Worm (Caenorhabditis elegans): Measurements from ENCODE around the gene grdn-1.

The grdn-1 gene

ce11 chrV:18592448-18592847 lies at the start of gene grdn-1:
grdn-1 (plus strand) TSS chrV:18592748.
- TF ChIP-seq lin-13 (tag; optimal IDR thresholded peaks at IDR 0.05) = no peak
- TF ChIP-seq zip-8 (tag; optimal IDR thresholded peaks at IDR 0.05) = no peak
- TF ChIP-seq ceh-43 (GFP tag; optimal IDR thresholded peaks at IDR 0.05) = no peak
- no peak for TF ChIP-seq blmp-1 (tag; optimal IDR thresholded peaks at IDR 0.05)
- TF ChIP-seq lsy-2 (tag; optimal IDR thresholded peaks at IDR 0.05) = no peak

ce11 chrV:18553750-18554149 lies 38.8 kb upstream of the grdn-1 start, which contains the start of gene Y51A2D.8:
Y51A2D.8 (minus strand) TSS chrV:18553850.
- TF ChIP-seq nhr-76 (tag; optimal IDR thresholded peaks at IDR 0.05) (no peak), flh-1 (GFP tag; optimal IDR thresholded peaks at IDR 0.05) (no peak)

- no peak for TF ChIP-seq nhr-2 (tag; optimal IDR thresholded peaks at IDR 0.05)
- TF ChIP-seq hlh-1 (tag; optimal IDR thresholded peaks at IDR 0.05) = peak; percentile 60
These were observed 36.1 kb upstream of the grdn-1 start, which contains the start of the genes ttr-24 and ttr-25 for ce11 chrV:18556488-18556887. ttr-24 (minus strand) TSS chrV:18556643. ttr-25 (plus strand) TSS chrV:18556714.

ce11 chrV:18560188-18560587 lies 32.4 kb upstream of the grdn-1 start, which contains the start of gene ttr-26:
ttr-26 (minus strand) TSS chrV:18560288.
- no peak for TF ChIP-seq tbx-8 (GFP tag; optimal IDR thresholded peaks at IDR 0.05)
- TF ChIP-seq flh-1 (GFP tag; optimal IDR thresholded peaks at IDR 0.05) = no peak
- no peak for TF ChIP-seq nhr-2 (tag; optimal IDR thresholded peaks at IDR 0.05)
- TF ChIP-seq sptf-1 (tag; optimal IDR thresholded peaks at IDR 0.05) = no peak
- no peak for TF ChIP-seq ceh-43 (GFP tag; optimal IDR thresholded peaks at IDR 0.05)
- TF ChIP-seq ceh-83 (GFP tag; optimal IDR thresholded peaks at IDR 0.05) = no peak

ce11 chrV:18560944-18561343 lies 31.6 kb upstream of the grdn-1 start:
- TF ChIP-seq ztf-11 (tag; optimal IDR thresholded peaks at IDR 0.05) (no peak), ces-1 (GFP tag; optimal IDR thresholded peaks at IDR 0.05) (no peak), bed-3 (GFP tag; optimal IDR thresholded peaks at IDR 0.05) (no peak), zip-8 (tag; optimal IDR thresholded peaks at IDR 0.05) (no peak), unc-62 (GFP tag; optimal IDR thresholded peaks at IDR 0.05) (no peak), pha-4 (tag; optimal IDR thresholded peaks at IDR 0.05) (no peak), ceh-39 (tag; optimal IDR thresholded peaks at IDR 0.05) (no peak), unc-39 (tag; optimal IDR thresholded peaks at IDR 0.05) (no peak), sem-2 (GFP tag; optimal IDR thresholded peaks at IDR 0.05) (no peak), M03D4.4 (tag; optimal IDR thresholded peaks at IDR 0.05) (no peak), elt-3 (tag; optimal IDR thresholded peaks at IDR 0.05) (no peak)

- TF ChIP-seq drap-1 (GFP tag; optimal IDR thresholded peaks at IDR 0.05) (no peak), pha-4 (tag; optimal IDR thresholded peaks at IDR 0.05) (no peak), sptf-1 (tag; optimal IDR thresholded peaks at IDR 0.05) (no peak), mls-2 (tag; optimal IDR thresholded peaks at IDR 0.05) (no peak), cnd-1 (tag; optimal IDR thresholded peaks at IDR 0.05) (no peak), blmp-1 (tag; optimal IDR thresholded peaks at IDR 0.05) (no peak), tbx-8 (GFP tag; optimal IDR thresholded peaks at IDR 0.05) (no peak), nhr-12 (tag; optimal IDR thresholded peaks at IDR 0.05) (no peak), ces-1 (GFP tag; optimal IDR thresholded peaks at IDR 0.05) (no peak), unc-39 (tag; optimal IDR thresholded peaks at IDR 0.05) (no peak)
These were observed 27.8 kb upstream of the grdn-1 start, which contains the start of gene srg-34 for ce11 chrV:18564786-18565185. srg-34 (minus strand) TSS chrV:18564886.

- TF ChIP-seq ham-2 (GFP tag; optimal IDR thresholded peaks at IDR 0.05) = peak; percentile 43
- TF ChIP-seq sptf-1 (tag; optimal IDR thresholded peaks at IDR 0.05) = peak; percentile 10
- TF ChIP-seq cnd-1 (tag; optimal IDR thresholded peaks at IDR 0.05) = no peak
- no peak for TF ChIP-seq zip-8 (tag; optimal IDR thresholded peaks at IDR 0.05)
These were observed 26.9 kb upstream of the grdn-1 start for ce11 chrV:18565621-18566020.

ce11 chrV:18569445-18569844 lies 23.1 kb upstream of the grdn-1 start:
- TF ChIP-seq nhr-12 (tag; optimal IDR thresholded peaks at IDR 0.05) = no peak
- TF ChIP-seq nhr-237 (tag; optimal IDR thresholded peaks at IDR 0.05) = no peak
- no peak for TF ChIP-seq M03D4.4 (tag; optimal IDR thresholded peaks at IDR 0.05)
- no peak for TF ChIP-seq cnd-1 (tag; optimal IDR thresholded peaks at IDR 0.05)
- no peak for TF ChIP-seq zip-8 (tag; optimal IDR thresholded peaks at IDR 0.05)
- TF ChIP-seq sptf-1 (tag; optimal IDR thresholded peaks at IDR 0.05) = no peak
- TF ChIP-seq tbx-8 (GFP tag; optimal IDR thresholded peaks at IDR 0.05) = no peak
